Worm (Caenorhabditis elegans): ENCODE results near the gene lin-37.

- no peak for TF ChIP-seq B0310.2 (tag; optimal IDR thresholded peaks at IDR 0.05)
- TF ChIP-seq F13C5.2 (tag; optimal IDR thresholded peaks at IDR 0.05), result no peak
- TF ChIP-seq ceh-36 (tag; optimal IDR thresholded peaks at IDR 0.05), result no peak
- TF ChIP-seq ama-1 (optimal IDR thresholded peaks at IDR 0.05), result no peak
- TF ChIP-seq aly-1 (tag; optimal IDR thresholded peaks at IDR 0.05), result no peak
- no peak for TF ChIP-seq hmg-4 (GFP tag; optimal IDR thresholded peaks at IDR 0.05)
- TF ChIP-seq ceh-13 (GFP tag; optimal IDR thresholded peaks at IDR 0.05), result no peak
- TF ChIP-seq pes-1 (GFP tag; IDR thresholded peaks at IDR 0.05), result no peak
- TF ChIP-seq flt-1 (GFP tag; IDR thresholded peaks at IDR 0.05), result no peak
These were observed 9.3 kb downstream of the lin-37 start for ce11 chrIII:7063061-7063460.

All from whole organism, early embryonic.